Fruit fly (Drosophila melanogaster) whole organism, embryonic: ENCODE results near the gene Smox.

Source experiments
- Bteb2 ChIP-seq: fragments of 200-800 bp; sonication (Bioruptor generic); optimal IDR thresholded peaks from 2 replicates; lab custom pipeline; 2016; ENCODE audit warnings: missing biosample characterization, missing genetic modification characterization
- C15 ChIP-seq: fragments of 200-800 bp; sonication (Bioruptor generic); IDR thresholded peaks from 3 replicates; pipeline ENCODE4 v1.3.6; 2022; ENCODE audit warnings: missing biosample characterization, missing genetic modification characterization
- CG10147 ChIP-seq: fragments of 200-800 bp; sonication (Bioruptor generic); optimal IDR thresholded peaks from 2 replicates; lab custom pipeline; 2019; ENCODE audit warnings: missing biosample characterization, mild to moderate bottlenecking, missing genetic modification characterization, moderate library complexity
- CG10654 ChIP-seq: fragments of 200-800 bp; sonication (Bioruptor generic); optimal IDR thresholded peaks from 2 replicates; lab custom pipeline; 2016; ENCODE audit warnings: missing biosample characterization, missing genetic modification characterization
- CG11093 ChIP-seq: fragments of 200-800 bp; sonication (Bioruptor generic); IDR thresholded peaks from 3 replicates; pipeline ENCODE4 v1.3.6; 2022; ENCODE audit warnings: missing biosample characterization, missing genetic modification characterization
- CG11696 ChIP-seq: fragments of 200-800 bp; sonication (Bioruptor generic); IDR thresholded peaks from 2 replicates; pipeline ENCODE4 v1.3.6; 2022; ENCODE audit warnings: missing biosample characterization, missing genetic modification characterization
- CG12744 ChIP-seq: fragments of 200-800 bp; sonication (Bioruptor generic); optimal IDR thresholded peaks from 2 replicates; lab custom pipeline; 2016; ENCODE audit warnings: missing biosample characterization, missing genetic modification characterization
- CG16779 ChIP-seq: fragments of 200-800 bp; sonication (Bioruptor generic); IDR thresholded peaks from 2 replicates; pipeline ENCODE4 v1.3.6; 2022; ENCODE audit warnings: missing biosample characterization, missing genetic modification characterization
- CG17568 ChIP-seq: fragments of 200-800 bp; sonication (Bioruptor generic); optimal IDR thresholded peaks from 2 replicates; lab custom pipeline; 2018; ENCODE audit warnings: missing biosample characterization, mild to moderate bottlenecking, missing genetic modification characterization, moderate library complexity
- CG31365 ChIP-seq: fragments of 200-800 bp; sonication (Bioruptor generic); optimal IDR thresholded peaks from 2 replicates; lab custom pipeline; 2018; ENCODE audit warnings: missing biosample characterization, mild to moderate bottlenecking, missing genetic modification characterization
- CG32767 ChIP-seq: fragments of 200-800 bp; sonication (Bioruptor generic); IDR thresholded peaks from 2 replicates; pipeline ENCODE4 v1.3.6; 2022; ENCODE audit warnings: missing biosample characterization, missing genetic modification characterization
- CG3407 ChIP-seq: fragments of 200-800 bp; sonication (Bioruptor generic); optimal IDR thresholded peaks from 2 replicates; lab custom pipeline; 2018; ENCODE audit warnings: missing biosample characterization, mild to moderate bottlenecking, missing genetic modification characterization
- CG34224 ChIP-seq: fragments of 200-800 bp; sonication (Bioruptor generic); IDR thresholded peaks from 3 replicates; pipeline ENCODE4 v1.3.6; 2022; ENCODE audit warnings: missing biosample characterization, missing genetic modification characterization; ENCODE audit not compliant: partially characterized antibody
- CG3726 ChIP-seq: fragments of 200-800 bp; sonication (Bioruptor generic); IDR thresholded peaks from 3 replicates; pipeline ENCODE4, ENCODE4 v1.3.6; 2022; ENCODE audit warnings: missing biosample characterization, missing genetic modification characterization
- CG3847 ChIP-seq: fragments of 200-800 bp; sonication (Bioruptor generic); IDR thresholded peaks from 2 replicates; pipeline ENCODE4 v1.3.6; 2022; ENCODE audit warnings: missing biosample characterization, missing genetic modification characterization
- CG4854 ChIP-seq: fragments of 200-800 bp; sonication (Bioruptor generic); optimal IDR thresholded peaks from 2 replicates; lab custom pipeline; 2016; ENCODE audit warnings: missing biosample characterization, missing genetic modification characterization, inconsistent platforms
- CG6272 ChIP-seq: fragments of 200-800 bp; sonication (Bioruptor generic); IDR thresholded peaks from 2 replicates; pipeline ENCODE4 v1.3.6; 2022; ENCODE audit warnings: missing biosample characterization, missing genetic modification characterization
- CG6689 ChIP-seq: fragments of 200-800 bp; sonication (Bioruptor generic); IDR thresholded peaks from 2 replicates; pipeline ENCODE4 v1.3.6; 2022; ENCODE audit warnings: missing biosample characterization, missing genetic modification characterization
- CG7745 ChIP-seq: fragments of 200-800 bp; sonication (Bioruptor generic); optimal IDR thresholded peaks from 2 replicates; lab custom pipeline; 2018; ENCODE audit warnings: missing biosample characterization, mild to moderate bottlenecking, missing genetic modification characterization, moderate library complexity
- CG9215 ChIP-seq: fragments of 200-800 bp; sonication (Bioruptor generic); IDR thresholded peaks from 2 replicates; pipeline ENCODE4 v1.3.6; 2022; ENCODE audit warnings: missing biosample characterization, missing genetic modification characterization
- Deaf1 ChIP-seq: fragments of 200-800 bp; optimal IDR thresholded peaks from 3 replicates; lab custom pipeline; 2019; ENCODE audit warnings: missing biosample characterization, mild to moderate bottlenecking, missing genetic modification characterization, moderate library complexity
- Doc3 ChIP-seq: fragments of 200-800 bp; sonication (Bioruptor generic); IDR thresholded peaks from 3 replicates; pipeline ENCODE4 v1.3.6; 2022; ENCODE audit warnings: missing biosample characterization, missing genetic modification characterization; ENCODE audit not compliant: partially characterized antibody
- Eip74EF ChIP-seq, 2 experiments: fragments of 200-800 bp in 1 of 2; fragments of >200 bp in 1 of 2; sonication (Bioruptor generic) in 1 of 2; optimal IDR thresholded peaks; 2 replicates each; lab custom pipeline; 2017 to 2019; ENCODE audit warnings: missing biosample characterization in 2 of 2, missing genetic modification characterization in 2 of 2, mild to moderate bottlenecking in 1 of 2, moderate library complexity in 1 of 2
- GATAe ChIP-seq: fragments of 200-800 bp; sonication (Bioruptor generic); conservative IDR thresholded peaks from 2 replicates; pipeline ENCODE4 v1.3.6; 2022; ENCODE audit warnings: missing biosample characterization, missing genetic modification characterization
- HLHmδ ChIP-seq: fragments of 200-800 bp; sonication (Bioruptor generic); optimal IDR thresholded peaks from 2 replicates; lab custom pipeline; 2018; ENCODE audit warnings: missing biosample characterization, mild to moderate bottlenecking, missing genetic modification characterization, moderate library complexity
- Myb ChIP-seq: fragments of 200-800 bp; sonication (Bioruptor generic); optimal IDR thresholded peaks from 2 replicates; lab custom pipeline; 2016; ENCODE audit warnings: missing biosample characterization, missing genetic modification characterization
- NFAT ChIP-seq: fragments of 200-800 bp; sonication (Bioruptor generic); IDR thresholded peaks from 2 replicates; pipeline ENCODE4 v1.3.6; 2022; ENCODE audit warnings: missing biosample characterization, missing genetic modification characterization
- Pdp1 ChIP-seq, 2 experiments: fragments of 200-800 bp; sonication (Bioruptor generic); optimal IDR thresholded peaks; 3 replicates each; lab custom pipeline; 2016; ENCODE audit warnings: missing biosample characterization in 2 of 2, missing genetic modification characterization in 2 of 2, mild to moderate bottlenecking in 1 of 2, moderate library complexity in 1 of 2
- Ptx1 ChIP-seq: fragments of 200-800 bp; sonication (Bioruptor generic); IDR thresholded peaks from 2 replicates; pipeline ENCODE4 v1.3.6; 2022; ENCODE audit warnings: missing biosample characterization, missing genetic modification characterization
- Spps ChIP-seq: fragments of 200-800 bp; sonication (Bioruptor generic); optimal IDR thresholded peaks from 2 replicates; lab custom pipeline; 2018; ENCODE audit warnings: missing biosample characterization, mild to moderate bottlenecking, missing genetic modification characterization
- Sry-δ ChIP-seq: fragments of 200-800 bp; sonication (Bioruptor generic); optimal IDR thresholded peaks from 2 replicates; lab custom pipeline; 2016; ENCODE audit warnings: missing biosample characterization, missing genetic modification characterization
- Usf ChIP-seq: fragments of 200-800 bp; sonication (Bioruptor generic); optimal IDR thresholded peaks from 2 replicates; lab custom pipeline; 2017; ENCODE audit warnings: missing genotype, missing biosample characterization, missing genetic modification characterization
- bbx ChIP-seq: fragments of 200-800 bp; sonication (Bioruptor generic); IDR thresholded peaks from 2 replicates; pipeline ENCODE4 v1.3.6; 2022; ENCODE audit warnings: missing biosample characterization, missing genetic modification characterization; ENCODE audit not compliant: partially characterized antibody
- bigmax ChIP-seq: fragments of 200-800 bp; sonication (Bioruptor generic); optimal IDR thresholded peaks from 2 replicates; lab custom pipeline; 2018; ENCODE audit warnings: missing biosample characterization, mild to moderate bottlenecking, missing genetic modification characterization
- bowl ChIP-seq: fragments of 200-800 bp; sonication (Bioruptor generic); IDR thresholded peaks from 2 replicates; pipeline ENCODE4 v1.3.6; 2022; ENCODE audit warnings: missing biosample characterization, missing genetic modification characterization
- dimm ChIP-seq: fragments of 200-800 bp; sonication (Bioruptor generic); IDR thresholded peaks from 2 replicates; pipeline ENCODE4 v1.3.6; 2022; ENCODE audit warnings: missing biosample characterization, missing genetic modification characterization
- exex ChIP-seq: fragments of 200-800 bp; sonication (Bioruptor generic); optimal IDR thresholded peaks from 4 replicates; lab custom pipeline; 2018; ENCODE audit warnings: missing biosample characterization, mild to moderate bottlenecking, missing genetic modification characterization, moderate library complexity
- fd64A ChIP-seq: fragments of 200-800 bp; sonication (Bioruptor generic); optimal IDR thresholded peaks from 3 replicates; lab custom pipeline; 2018; ENCODE audit warnings: missing biosample characterization, mild to moderate bottlenecking, missing genetic modification characterization
- gro ChIP-seq: fragments of 200-800 bp; sonication (Bioruptor generic); optimal IDR thresholded peaks from 2 replicates; lab custom pipeline; 2016; ENCODE audit warnings: missing biosample characterization, missing genetic modification characterization
- ham ChIP-seq: fragments of 200-800 bp; sonication (Bioruptor generic); IDR thresholded peaks from 2 replicates; pipeline ENCODE4 v1.3.6; 2022; ENCODE audit warnings: missing biosample characterization, missing genetic modification characterization
- lov ChIP-seq, 2 experiments: fragments of 200-800 bp in 1 of 2; fragments of >200 bp in 1 of 2; sonication (Bioruptor generic) in 1 of 2; IDR thresholded peaks in 1 of 2; optimal IDR thresholded peaks in 1 of 2; 2 replicates in 1 of 2; 3 replicates in 1 of 2; pipeline versions ENCODE4 v1.3.6 to Lab custom; 2017 to 2022; ENCODE audit warnings: missing biosample characterization in 1 of 2, missing genetic modification characterization in 1 of 2
- prd ChIP-seq, 3 experiments: fragments of >200 bp in 2 of 3; fragments of 200-800 bp in 1 of 3; sonication (Bioruptor generic) in 1 of 3; optimal IDR thresholded peaks in 2 of 3; IDR thresholded peaks in 1 of 3; 2 replicates in 2 of 3; 3 replicates in 1 of 3; pipeline versions ENCODE4 v1.3.6 to Lab custom; 2017 to 2022; ENCODE audit warnings: missing biosample characterization in 1 of 3, missing genetic modification characterization in 1 of 3
- so ChIP-seq: fragments of 200-800 bp; sonication (Bioruptor generic); IDR thresholded peaks from 3 replicates; pipeline ENCODE4 v1.3.6; 2022; ENCODE audit warnings: missing biosample characterization, missing genetic modification characterization
- sqz ChIP-seq: fragments of 200-800 bp; sonication (Bioruptor generic); optimal IDR thresholded peaks from 3 replicates; lab custom pipeline; 2018; ENCODE audit warnings: missing biosample characterization, mild to moderate bottlenecking, missing genetic modification characterization
- stc ChIP-seq: fragments of 200-800 bp; sonication (Bioruptor generic); IDR thresholded peaks from 2 replicates; pipeline ENCODE4 v1.3.6; 2022; ENCODE audit warnings: missing biosample characterization, missing genetic modification characterization
- tna ChIP-seq: fragments of 200-800 bp; sonication (Bioruptor generic); IDR thresholded peaks from 2 replicates; pipeline ENCODE4 v1.3.6; 2022; ENCODE audit warnings: missing biosample characterization, missing genetic modification characterization; ENCODE audit not compliant: partially characterized antibody
- vfl ChIP-seq: fragments of 200-800 bp; sonication (Bioruptor generic); optimal IDR thresholded peaks from 2 replicates; lab custom pipeline; 2016; ENCODE audit warnings: missing biosample characterization, missing genetic modification characterization
- wek ChIP-seq: fragments of 200-800 bp; sonication (Bioruptor generic); optimal IDR thresholded peaks from 3 replicates; lab custom pipeline; 2018; ENCODE audit warnings: missing biosample characterization, mild to moderate bottlenecking, missing genetic modification characterization, moderate library complexity

The Smox gene

dm6 chrX:8091017-8091620 lies 51.0 kb downstream of the Smox start (continued):
- peak; percentile 81 for TF ChIP-seq exex (tag; lab: Kevin White, UChicago)
- TF ChIP-seq Myb (GFP tag; lab: Kevin White, UChicago), result peak; percentile 72
- TF ChIP-seq Sry-δ (GFP tag; lab: Kevin White, UChicago), result peak; percentile 38
- peak; percentile 97 for TF ChIP-seq CG32767 (GFP tag; lab: Robert Waterston, UW)
- TF ChIP-seq CG12744 (GFP tag; lab: Kevin White, UChicago), result peak; percentile 83
- peak; percentile 98 for TF ChIP-seq CG6689 (GFP tag; lab: Robert Waterston, UW)
- peak; percentile 67; the same call in 2 of the 3 replicates for TF ChIP-seq CG34224
- TF ChIP-seq CG3847, result peak; percentile 97
- TF ChIP-seq CG10654 (GFP tag; lab: Kevin White, UChicago), result peak; percentile 91
- peak; percentile 78 for TF ChIP-seq Deaf1 (tag; lab: Kevin White, UChicago)
- TF ChIP-seq sqz (GFP tag; lab: Kevin White, UChicago), result peak; percentile 92
- peak; percentile 95 for TF ChIP-seq CG10147
- TF ChIP-seq gro (GFP tag; lab: Kevin White, UChicago), result peak; percentile 90
- peak; percentile 7 for TF ChIP-seq CG7745 (tag; lab: Kevin White, UChicago)
- peak; percentile 97 for TF ChIP-seq CG6272 (GFP tag; lab: Robert Waterston, UW)
- peak; percentile 92 for TF ChIP-seq vfl (GFP tag; lab: Kevin White, UChicago)
- peak; percentile 90 for TF ChIP-seq fd64A (GFP tag; lab: Kevin White, UChicago)
- peak; percentile 92 for TF ChIP-seq Bteb2
- TF ChIP-seq CG3726 (GFP tag; lab: Robert Waterston, UW), result peak; percentile 96
- peak; percentile 87 for TF ChIP-seq Usf (GFP tag; lab: Kevin White, UChicago)
- TF ChIP-seq Pdp1 (GFP tag; optimal IDR thresholded peaks at IDR 0.05; lab: Kevin White, UChicago), result peak; percentile 90 to 95
- TF ChIP-seq CG17568, result peak; percentile 96
- peak; percentile 88 for TF ChIP-seq CG31365 (tag; lab: Kevin White, UChicago)
- TF ChIP-seq Spps, result peak; percentile 88
- TF ChIP-seq tna (GFP tag; lab: Robert Waterston, UW), result 0 out of 2 replicates have a peak, but pooled peaks have one; percentile 8
- peak; percentile 94 for TF ChIP-seq ham (GFP tag; lab: Robert Waterston, UW)
- TF ChIP-seq GATAe, result peak; percentile 92
- TF ChIP-seq Doc3 (GFP tag; lab: Robert Waterston, UW), result peak; percentile 53; the same call in 2 of the 3 replicates
- TF ChIP-seq bigmax (GFP tag; lab: Kevin White, UChicago), result peak; percentile 51
- peak; percentile 96 for TF ChIP-seq CG16779 (GFP tag; lab: Robert Waterston, UW)
- peak; percentile 94 for TF ChIP-seq CG9215 (GFP tag; lab: Robert Waterston, UW)
- TF ChIP-seq NFAT, result peak; percentile 98
- TF ChIP-seq dimm (GFP tag; lab: Robert Waterston, UW), result peak; percentile 94
- peak; percentile 91 for TF ChIP-seq CG3407 (GFP tag; lab: Kevin White, UChicago)
- no peak for TF ChIP-seq lov (optimal IDR thresholded peaks at IDR 0.05; lab: Kevin White, UChicago)
- peak; percentile 97 for TF ChIP-seq lov (GFP tag; IDR thresholded peaks at IDR 0.05; lab: Robert Waterston, UW)
- TF ChIP-seq HLHmδ (GFP tag; lab: Kevin White, UChicago), result no peak
- peak; percentile 98 for TF ChIP-seq Ptx1 (GFP tag; lab: Robert Waterston, UW)
- peak; percentile 99 for TF ChIP-seq stc
- TF ChIP-seq CG4854 (GFP tag; lab: Kevin White, UChicago), result peak; percentile 91
- no peak; the same call in 1 of the 2 replicates for TF ChIP-seq bbx (GFP tag; lab: Robert Waterston, UW)
- TF ChIP-seq bowl (GFP tag; lab: Robert Waterston, UW), result peak; percentile 97
- peak; percentile 96 for TF ChIP-seq CG11696 (GFP tag; lab: Robert Waterston, UW)
- TF ChIP-seq wek (GFP tag; lab: Kevin White, UChicago), result peak; percentile 78
- TF ChIP-seq CG11093, result peak; percentile 96
- peak; percentile 99 for TF ChIP-seq so (GFP tag; lab: Robert Waterston, UW)
- TF ChIP-seq Eip74EF (GFP tag; optimal IDR thresholded peaks at IDR 0.05; lab: Kevin White, UChicago), result peak in 1 of 2 experiments; percentile 93
- peak; percentile 96 for TF ChIP-seq C15 (GFP tag; lab: Robert Waterston, UW)
- no peak for TF ChIP-seq prd (optimal IDR thresholded peaks at IDR 0.05; lab: Kevin White, UChicago)
- peak; percentile 98 for TF ChIP-seq prd (GFP tag; IDR thresholded peaks at IDR 0.05; lab: Robert Waterston, UW)
